Fruit fly (Drosophila melanogaster) whole organism, prepupa: ENCODE measurements around the gene CG45089.

Source experiments
- CG10631 ChIP-seq: fragments of 200-800 bp; sonication (Bioruptor generic); optimal IDR thresholded peaks from 2 replicates; lab custom pipeline; 2016; ENCODE audit warnings: missing biosample characterization, missing genetic modification characterization
- CG10669 ChIP-seq: fragments of 200-800 bp; sonication (Bioruptor generic); optimal IDR thresholded peaks from 3 replicates; lab custom pipeline; 2018; ENCODE audit warnings: missing biosample characterization, mild to moderate bottlenecking, missing genetic modification characterization, moderate library complexity
- CG32006 ChIP-seq: fragments of 200-800 bp; sonication (Bioruptor generic); optimal IDR thresholded peaks from 3 replicates; lab custom pipeline; 2017; ENCODE audit warnings: missing biosample characterization, mild to moderate bottlenecking, missing genetic modification characterization
- CG3919 ChIP-seq: fragments of 200-800 bp; sonication (Bioruptor generic); optimal IDR thresholded peaks from 3 replicates; lab custom pipeline; 2016; ENCODE audit warnings: missing biosample characterization, missing genetic modification characterization
- CG6792 ChIP-seq: fragments of 200-800 bp; sonication (Bioruptor generic); optimal IDR thresholded peaks from 3 replicates; lab custom pipeline; 2016; ENCODE audit warnings: missing biosample characterization, missing genetic modification characterization
- CG6808 ChIP-seq: fragments of 200-800 bp; sonication (Bioruptor generic); optimal IDR thresholded peaks from 3 replicates; lab custom pipeline; 2017; ENCODE audit warnings: missing biosample characterization, missing genetic modification characterization, mild to moderate bottlenecking, moderate library complexity, missing genetic modification reagents
- Gug ChIP-seq: fragments of 200-800 bp; sonication (Bioruptor generic); IDR thresholded peaks from 2 replicates; pipeline ENCODE4 v1.3.6; 2022; ENCODE audit warnings: missing biosample characterization, missing genetic modification characterization
- Hr39 ChIP-seq: fragments of 200-800 bp; sonication (Bioruptor generic); optimal IDR thresholded peaks from 2 replicates; lab custom pipeline; 2016; ENCODE audit warnings: missing biosample characterization, missing genetic modification characterization
- Met ChIP-seq: fragments of 200-800 bp; sonication (Bioruptor generic); optimal IDR thresholded peaks from 3 replicates; lab custom pipeline; 2016; ENCODE audit warnings: missing biosample characterization, missing genetic modification characterization
- achi ChIP-seq: fragments of 200-800 bp; sonication (Bioruptor generic); optimal IDR thresholded peaks from 3 replicates; lab custom pipeline; 2016; ENCODE audit warnings: missing biosample characterization, missing genetic modification characterization
- esn ChIP-seq: fragments of 200-800 bp; sonication (Bioruptor generic); optimal IDR thresholded peaks from 2 replicates; lab custom pipeline; 2016; ENCODE audit warnings: missing biosample characterization, mild to moderate bottlenecking, missing genetic modification characterization, moderate library complexity
- fkh ChIP-seq: fragments of 200-800 bp; sonication (Bioruptor generic); optimal IDR thresholded peaks from 3 replicates; lab custom pipeline; 2017; ENCODE audit warnings: missing biosample characterization, mild to moderate bottlenecking, missing genetic modification characterization, moderate library complexity
- spab ChIP-seq: fragments of 200-800 bp; sonication (Bioruptor generic); optimal IDR thresholded peaks from 2 replicates; lab custom pipeline; 2017; ENCODE audit warnings: missing biosample characterization, mild to moderate bottlenecking, missing genetic modification characterization, missing genetic modification reagents
- topi ChIP-seq: fragments of 200-800 bp; sonication (Bioruptor generic); optimal IDR thresholded peaks from 3 replicates; lab custom pipeline; 2016; ENCODE audit warnings: missing biosample characterization, missing genetic modification characterization

- TF ChIP-seq CG10631 (peak; percentile 26), CG10669 (peak; percentile 19), Hr39 (GFP tag; lab: Kevin White, UChicago) (no peak), CG6808 (GFP tag; lab: Kevin White, UChicago) (peak; percentile 50), achi (GFP tag; lab: Kevin White, UChicago) (peak; percentile 1), topi (GFP tag; lab: Kevin White, UChicago) (no peak), CG32006 (GFP tag; lab: Kevin White, UChicago) (peak; percentile 31), CG3919 (GFP tag; lab: Kevin White, UChicago) (peak; percentile 33), Met (no peak), CG6792 (GFP tag; lab: Kevin White, UChicago) (no peak), esn (peak; percentile 18), spab (GFP tag; lab: Kevin White, UChicago) (peak; percentile 29), fkh (GFP tag; lab: Kevin White, UChicago) (no peak), Gug (GFP tag; lab: Robert Waterston, UW) (no peak)
Observed at dm6 chrX:7891596-7892538, 1.7 kb downstream of the CG45089 start, which contains the start of gene Nek2.
